Worm (Caenorhabditis elegans): Measurements from ENCODE around the gene inx-9.

ce11 chrIV:11655370-11655769 is 20.8 kb upstream of the inx-9 start, which contains the start of gene ent-1:
- TF ChIP-seq cog-1 (tag; optimal IDR thresholded peaks at IDR 0.05), result no peak
- TF ChIP-seq med-1 (GFP tag; optimal IDR thresholded peaks at IDR 0.05; ENCODE audit: insufficient read depth), result no peak
- TF ChIP-seq flt-1 (GFP tag; IDR thresholded peaks at IDR 0.05), result no peak
- no peak for TF ChIP-seq T22C8.4 (GFP tag; IDR thresholded peaks at IDR 0.05)
- no peak for TF ChIP-seq tab-1 (GFP tag; IDR thresholded peaks at IDR 0.05)
- no peak for TF ChIP-seq klf-2 (GFP tag; conservative IDR thresholded peaks at IDR 0.05)
